Worm (Caenorhabditis elegans): Measurements from ENCODE around the gene plc-1.

- TF ChIP-seq unc-86 (tag; optimal IDR thresholded peaks at IDR 0.05) = no peak
- no peak for TF ChIP-seq K02D7.2 (tag; optimal IDR thresholded peaks at IDR 0.05)
- TF ChIP-seq pha-4 (tag; optimal IDR thresholded peaks at IDR 0.05) = no peak
- no peak for TF ChIP-seq T23F11.4 (GFP tag; optimal IDR thresholded peaks at IDR 0.05)
- TF ChIP-seq C38D4.7 (GFP tag; optimal IDR thresholded peaks at IDR 0.05) = no peak
- no peak for TF ChIP-seq rnt-1 (tag; optimal IDR thresholded peaks at IDR 0.05)
- no peak for TF ChIP-seq madf-2 (tag; optimal IDR thresholded peaks at IDR 0.05)
- no peak for TF ChIP-seq ceh-9 (tag; optimal IDR thresholded peaks at IDR 0.05)
- no peak for TF ChIP-seq ama-1 (optimal IDR thresholded peaks at IDR 0.05)
- no peak for TF ChIP-seq dve-1 (tag; optimal IDR thresholded peaks at IDR 0.05)
These were observed 68.5 kb downstream of the plc-1 start for ce11 chrX:10769959-10770358.

Data from whole organism, late embryonic.